Worm (Caenorhabditis elegans) whole organism, L4/young adult: Measurements from ENCODE around the gene ZK1251.3.

Experiments used
- W03F9.2 ChIP-seq: fragments of 150-350 bp; optimal IDR thresholded peaks from 2 replicates; lab custom pipeline; 2014; ENCODE audit warnings: missing biosample characterization, missing genetic modification characterization
- dao-5 ChIP-seq: sonication (generic microtip); optimal IDR thresholded peaks from 2 replicates; lab custom pipeline; 2016; ENCODE audit warnings: missing genotype, missing genetic modification characterization, moderate library complexity, missing compliant biosample characterization
- him-1 ChIP-seq: sonication (generic microtip); optimal IDR thresholded peaks from 2 replicates; lab custom pipeline; 2016; ENCODE audit warnings: missing genotype, missing genetic modification reagents, missing genetic modification characterization, missing compliant biosample characterization

DNA sequence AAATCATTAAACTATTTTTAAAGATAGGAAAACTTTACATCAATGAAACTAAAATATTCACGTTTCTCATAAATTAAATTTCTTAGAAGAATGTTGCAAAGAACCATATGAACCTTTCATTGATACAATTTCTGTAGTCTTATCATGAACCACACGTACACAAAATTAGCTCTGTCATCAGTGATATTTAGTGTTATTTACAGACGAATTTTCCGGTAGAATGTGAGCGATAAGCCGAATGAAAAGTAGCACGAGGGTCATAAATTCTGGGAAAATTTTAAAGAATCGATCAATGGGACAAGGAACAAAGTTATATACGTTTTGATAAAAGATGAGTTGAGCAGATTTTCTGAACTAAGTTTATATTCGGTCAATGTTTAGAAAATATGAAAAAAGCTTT lies 6.9 kb upstream of the ZK1251.3 start:
- no peak for TF ChIP-seq W03F9.2 (tag; lab: Kevin White, UChicago)
- no peak for TF ChIP-seq dao-5
- no peak for TF ChIP-seq him-1 (tag; lab: Kevin White, UChicago)
